Fruit fly (Drosophila melanogaster): Measurements from ENCODE around the gene CG9386.

DNA sequence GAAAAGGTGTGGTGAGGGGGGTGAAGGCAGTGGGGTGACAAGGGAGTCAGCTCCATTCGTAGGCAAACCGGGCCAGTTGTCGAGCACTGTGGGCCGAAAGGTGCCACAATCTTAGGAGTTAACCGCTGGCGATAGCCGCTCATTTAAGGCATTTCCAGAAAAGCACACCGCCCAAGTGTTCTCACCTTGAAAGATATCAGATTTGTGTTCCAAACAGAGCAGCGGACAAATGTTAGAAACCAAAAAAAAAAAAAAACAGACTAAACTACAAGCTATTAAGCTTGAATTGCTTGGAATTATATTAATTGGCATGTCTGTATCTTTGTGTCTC, 39.0 kb upstream of the CG9386 start:
- no peak for TF ChIP-seq HLH106 (tag; optimal IDR thresholded peaks at IDR 0.05)
- no peak for TF ChIP-seq pan (optimal IDR thresholded peaks at IDR 0.05)
- TF ChIP-seq Hnf4 (GFP tag; optimal IDR thresholded peaks at IDR 0.05), result no peak
- TF ChIP-seq dsf (GFP tag; optimal IDR thresholded peaks at IDR 0.05; ENCODE audit: borderline replicate concordance), result no peak
- TF ChIP-seq usp (GFP tag; optimal IDR thresholded peaks at IDR 0.05), result no peak
- no peak for TF ChIP-seq h (GFP tag; optimal IDR thresholded peaks at IDR 0.05)
- TF ChIP-seq Mio (GFP tag; optimal IDR thresholded peaks at IDR 0.05), result no peak
- TF ChIP-seq OdsH (GFP tag; optimal IDR thresholded peaks at IDR 0.05), result no peak
- TF ChIP-seq psq (GFP tag; optimal IDR thresholded peaks at IDR 0.05), result no peak
- TF ChIP-seq Jra (GFP tag; optimal IDR thresholded peaks at IDR 0.05), result no peak

All from whole organism, wandering third instar larva.